Worm (Caenorhabditis elegans) whole organism, L2 larva: Measurements from ENCODE around the gene ceh-93.

Experiments
- egl-27 ChIP-seq: sonication (generic microtip); optimal IDR thresholded peaks from 3 replicates; lab custom pipeline; 2017; ENCODE audit warnings: missing biosample characterization, missing genetic modification reagents, missing genetic modification characterization
- nhr-237 ChIP-seq: fragments of 150-350 bp; optimal IDR thresholded peaks from 2 replicates; lab custom pipeline; 2014; ENCODE audit warnings: missing biosample characterization, missing genetic modification characterization
- unc-55 ChIP-seq: fragments of 150-350 bp; sonication (generic microtip); optimal IDR thresholded peaks from 3 replicates; lab custom pipeline; 2014; ENCODE audit warnings: missing biosample characterization, missing genetic modification reagents, missing genetic modification characterization
- ztf-4 ChIP-seq: fragments of 150-350 bp; optimal IDR thresholded peaks from 2 replicates; lab custom pipeline; 2014; ENCODE audit warnings: missing biosample characterization, missing genetic modification characterization

DNA sequence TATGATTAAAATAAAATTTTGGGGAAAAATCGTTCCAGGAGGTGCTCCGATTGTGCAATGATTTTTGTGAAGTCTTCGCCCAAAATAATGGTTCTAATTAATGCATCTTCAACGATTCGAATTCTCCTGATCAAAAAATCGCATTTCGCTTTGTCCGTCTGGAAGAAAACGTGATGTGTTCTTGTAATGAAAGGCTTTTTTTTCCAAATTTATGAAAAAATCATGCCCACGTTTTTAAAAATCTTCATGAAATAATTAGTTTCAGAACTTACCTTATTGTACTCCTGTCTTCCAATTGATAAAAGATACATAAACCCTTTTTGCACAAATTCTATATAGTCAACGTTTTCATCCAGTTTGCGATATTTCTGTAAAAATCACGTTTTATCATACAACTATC is 969 bp upstream of the ceh-93 start:
- no peak for TF ChIP-seq unc-55 (GFP tag; lab: Kevin White, UChicago)
- no peak for TF ChIP-seq egl-27 (tag; lab: Kevin White, UChicago)
- TF ChIP-seq ztf-4 (tag; lab: Kevin White, UChicago), result no peak
- TF ChIP-seq nhr-237, result no peak
